Worm (Caenorhabditis elegans) whole organism, L4/young adult: ENCODE measurements around the gene hlh-3.

Experiments
- W03F9.2 ChIP-seq: fragments of 150-350 bp; optimal IDR thresholded peaks from 2 replicates; lab custom pipeline; 2014; ENCODE audit warnings: missing biosample characterization, missing genetic modification characterization
- dao-5 ChIP-seq: sonication (generic microtip); optimal IDR thresholded peaks from 2 replicates; lab custom pipeline; 2016; ENCODE audit warnings: missing genotype, missing genetic modification characterization, moderate library complexity, missing compliant biosample characterization
- him-1 ChIP-seq: sonication (generic microtip); optimal IDR thresholded peaks from 2 replicates; lab custom pipeline; 2016; ENCODE audit warnings: missing genotype, missing genetic modification reagents, missing genetic modification characterization, missing compliant biosample characterization

DNA sequence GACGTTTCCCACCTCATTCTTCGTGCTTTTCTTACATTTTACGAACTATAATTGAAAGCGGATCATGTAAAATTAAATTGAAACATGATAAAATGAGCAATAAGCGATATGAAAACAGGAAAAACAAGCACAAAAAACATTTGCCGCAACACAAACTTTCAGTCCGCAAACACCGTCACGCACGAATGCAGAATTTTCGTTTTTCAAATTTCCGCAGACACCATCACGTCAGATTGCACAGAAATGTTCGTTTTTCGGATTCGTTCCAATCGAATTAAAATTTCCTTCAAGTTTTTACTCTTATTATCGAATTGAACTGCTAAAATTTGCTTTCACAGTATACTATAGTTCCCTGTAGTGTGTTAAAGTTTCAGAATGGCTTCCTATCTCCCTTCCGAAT is 31.8 kb upstream of the hlh-3 start, which contains the start of gene chmp-7:
- TF ChIP-seq him-1 (tag; lab: Kevin White, UChicago) (peak; percentile 62), dao-5 (tag; lab: Kevin White, UChicago) (no peak), W03F9.2 (tag; lab: Kevin White, UChicago) (no peak)
